Worm (Caenorhabditis elegans): Measurements from ENCODE around the gene lgc-12.
A peak's percentile ranks its signal among the peaks of the same experiment; 100 is the strongest.

lgc-12 gene

ce11 chrIII:7561872-7562271 is at the start of gene lgc-12:
Gene lgc-12, plus strand, starts transcription at chrIII:7562172.
- TF ChIP-seq sma-3 (GFP tag; optimal IDR thresholded peaks at IDR 0.05) (no peak), sma-9 (GFP tag; optimal IDR thresholded peaks at IDR 0.05) (no peak), sma-9 (tag; optimal IDR thresholded peaks at IDR 0.05) (no peak), skn-1 (tag; optimal IDR thresholded peaks at IDR 0.05) (no peak), nhr-11 (tag; optimal IDR thresholded peaks at IDR 0.05) (no peak)

- no peak for TF ChIP-seq unc-39 (tag; optimal IDR thresholded peaks at IDR 0.05)
These were observed 43.5 kb upstream of the lgc-12 start, which contains the start of gene clk-2 for ce11 chrIII:7518424-7518823. Gene clk-2, minus strand, starts transcription at chrIII:7518524.

- peak; percentile 89 to 96 for TF ChIP-seq lsy-2 (tag; optimal IDR thresholded peaks at IDR 0.05)
- TF ChIP-seq fos-1 (tag; optimal IDR thresholded peaks at IDR 0.05) = peak; percentile 75
- no peak for TF ChIP-seq aly-2 (tag; optimal IDR thresholded peaks at IDR 0.05)
- peak; percentile 93 for TF ChIP-seq sem-4 (tag; optimal IDR thresholded peaks at IDR 0.05)
- peak; percentile 26 for TF ChIP-seq ztf-11 (tag; optimal IDR thresholded peaks at IDR 0.05)
- peak; percentile 94 for TF ChIP-seq crh-2 (tag; optimal IDR thresholded peaks at IDR 0.05)
- peak; percentile 40 for TF ChIP-seq lin-11 (tag; optimal IDR thresholded peaks at IDR 0.05)
- no peak for TF ChIP-seq lin-39 (tag; optimal IDR thresholded peaks at IDR 0.05)
- TF ChIP-seq nhr-12 (tag; optimal IDR thresholded peaks at IDR 0.05) = peak; percentile 64
- TF ChIP-seq ZK546.5 (tag; optimal IDR thresholded peaks at IDR 0.05) = peak; percentile 53
- TF ChIP-seq lin-13 (GFP tag; optimal IDR thresholded peaks at IDR 0.05) = peak; percentile 94
- TF ChIP-seq ztf-1 (GFP tag; conservative IDR thresholded peaks at IDR 0.05) = peak; percentile 92; the same call in 1 of the 2 replicates
- TF ChIP-seq skn-1 (tag; optimal IDR thresholded peaks at IDR 0.05) = peak; percentile 83
- TF ChIP-seq zag-1 (tag; optimal IDR thresholded peaks at IDR 0.05) = peak; percentile 40
- TF ChIP-seq ceh-16 (tag; optimal IDR thresholded peaks at IDR 0.05) = peak; percentile 26
- TF ChIP-seq dmd-4 (tag; optimal IDR thresholded peaks at IDR 0.05) = peak; percentile 16
- no peak for TF ChIP-seq peb-1 (tag; optimal IDR thresholded peaks at IDR 0.05)
- peak; percentile 88 for TF ChIP-seq mab-5 (tag; optimal IDR thresholded peaks at IDR 0.05)
- TF ChIP-seq nhr-25 (tag; optimal IDR thresholded peaks at IDR 0.05) = no peak
- peak; percentile 41 for TF ChIP-seq blmp-1 (tag; optimal IDR thresholded peaks at IDR 0.05; ENCODE audit: insufficient read depth)
- TF ChIP-seq ama-1 (optimal IDR thresholded peaks at IDR 0.05) = peak; percentile 61
- peak; percentile 99 for TF ChIP-seq sma-9 (GFP tag; optimal IDR thresholded peaks at IDR 0.05)
- no peak for TF ChIP-seq sma-9 (tag; optimal IDR thresholded peaks at IDR 0.05)
- peak; percentile 95 for TF ChIP-seq C34F6.9 (tag; optimal IDR thresholded peaks at IDR 0.05)
- TF ChIP-seq Y55F3AM.14 (GFP tag; optimal IDR thresholded peaks at IDR 0.05) = peak; percentile 67
- no peak for TF ChIP-seq nhr-23 (tag; optimal IDR thresholded peaks at IDR 0.05)
- peak; percentile 77 for TF ChIP-seq nhr-129 (tag; optimal IDR thresholded peaks at IDR 0.05)
- no peak for TF ChIP-seq snpc-4 (tag; optimal IDR thresholded peaks at IDR 0.05)
- no peak for TF ChIP-seq mbf-1 (tag; optimal IDR thresholded peaks at IDR 0.05)
- peak; percentile 97 for TF ChIP-seq sma-3 (GFP tag; optimal IDR thresholded peaks at IDR 0.05)
- TF ChIP-seq F13H6.1 (tag; optimal IDR thresholded peaks at IDR 0.05) = peak; percentile 96
- no peak for TF ChIP-seq ceh-82 (tag; optimal IDR thresholded peaks at IDR 0.05)
- peak; percentile 84 for TF ChIP-seq ztf-4 (tag; optimal IDR thresholded peaks at IDR 0.05)
- peak in 1 of 2 experiments; percentile 47 for TF ChIP-seq mdl-1 (tag; optimal IDR thresholded peaks at IDR 0.05)
- TF ChIP-seq R02D3.7 (tag; optimal IDR thresholded peaks at IDR 0.05) = peak; percentile 56
- TF ChIP-seq nhr-237 (tag; optimal IDR thresholded peaks at IDR 0.05) = no peak
- no peak for TF ChIP-seq unc-62 (GFP tag; optimal IDR thresholded peaks at IDR 0.05)
- TF ChIP-seq nhr-6 (tag; optimal IDR thresholded peaks at IDR 0.05) = peak; percentile 96
- TF ChIP-seq elt-3 (tag; optimal IDR thresholded peaks at IDR 0.05) = no peak
- TF ChIP-seq egl-27 (tag; optimal IDR thresholded peaks at IDR 0.05) = peak; percentile 90
- peak; percentile 93 for TF ChIP-seq nhr-21 (tag; optimal IDR thresholded peaks at IDR 0.05)
- TF ChIP-seq elt-1 (tag; optimal IDR thresholded peaks at IDR 0.05) = no peak
- TF ChIP-seq unc-55 (GFP tag; optimal IDR thresholded peaks at IDR 0.05) = peak; percentile 98
- TF ChIP-seq gmeb-1 (tag; optimal IDR thresholded peaks at IDR 0.05) = peak; percentile 91
These were observed 41.3 kb upstream of the lgc-12 start, which contains the start of the genes cux-7 and C07H6.2 for ce11 chrIII:7520672-7521071. Gene cux-7, minus strand, starts transcription at chrIII:7520845. Gene C07H6.2, plus strand, starts transcription at chrIII:7521009.

Measured in whole organism, L2 larva.